Worm (Caenorhabditis elegans) whole organism, early embryonic: Measurements from ENCODE around the gene srh-184.

Source experiments
- B0310.2 ChIP-seq: sonication (generic microtip); optimal IDR thresholded peaks from 2 replicates; lab custom pipeline; 2016; ENCODE audit warnings: mild to moderate bottlenecking, missing genetic modification characterization, missing compliant biosample characterization
- F13C5.2 ChIP-seq: sonication (generic microtip); optimal IDR thresholded peaks from 2 replicates; lab custom pipeline; 2017; ENCODE audit warnings: mild to moderate bottlenecking, missing genetic modification characterization, inconsistent platforms, missing compliant biosample characterization
- aly-1 ChIP-seq: sonication (generic microtip); optimal IDR thresholded peaks from 2 replicates; lab custom pipeline; 2016; ENCODE audit warnings: missing genetic modification characterization, missing compliant biosample characterization
- ama-1 ChIP-seq: fragments of 150-350 bp; optimal IDR thresholded peaks from 2 replicates; lab custom pipeline; 2014
- flt-1 ChIP-seq: fragments of 200-800 bp; sonication (Bioruptor generic); IDR thresholded peaks from 2 replicates; pipeline ENCODE4 v1.3.6; 2022; ENCODE audit warnings: missing genetic modification characterization, missing compliant biosample characterization
- hmbx-1 ChIP-seq: sonication (generic microtip); optimal IDR thresholded peaks from 2 replicates; lab custom pipeline; 2016; ENCODE audit warnings: mild to moderate bottlenecking, missing genetic modification characterization, missing compliant biosample characterization
- hmg-4 ChIP-seq: fragments of 200-800 bp; sonication (Bioruptor generic); optimal IDR thresholded peaks from 2 replicates; lab custom pipeline; 2018; ENCODE audit warnings: mild to moderate bottlenecking, missing genetic modification characterization, missing compliant biosample characterization
- hnd-1 ChIP-seq: sonication (generic microtip); optimal IDR thresholded peaks from 2 replicates; lab custom pipeline; 2016; ENCODE audit warnings: missing genetic modification characterization, missing compliant biosample characterization
- pes-1 ChIP-seq: fragments of 200-800 bp; sonication (Bioruptor generic); IDR thresholded peaks from 2 replicates; pipeline ENCODE4 v1.3.6; 2022; ENCODE audit warnings: missing genetic modification reagents, missing genetic modification characterization, missing compliant biosample characterization
- sea-1 ChIP-seq: fragments of 200-800 bp; sonication (Bioruptor generic); conservative IDR thresholded peaks from 2 replicates; pipeline ENCODE4 v1.3.6; 2022; ENCODE audit warnings: missing genetic modification characterization, missing compliant biosample characterization
- tbx-37 ChIP-seq: fragments of 200-800 bp; sonication (Bioruptor generic); conservative IDR thresholded peaks from 2 replicates; pipeline ENCODE4 v1.3.6; 2022; ENCODE audit warnings: missing genetic modification reagents, missing genetic modification characterization, missing compliant biosample characterization
- tra-4 ChIP-seq: sonication (generic microtip); optimal IDR thresholded peaks from 2 replicates; lab custom pipeline; 2017; ENCODE audit warnings: missing genetic modification characterization, missing compliant biosample characterization

- TF ChIP-seq flt-1 (GFP tag; lab: Robert Waterston, UW), result no peak
- no peak for TF ChIP-seq tra-4
- TF ChIP-seq B0310.2 (tag; lab: Kevin White, UChicago), result no peak
- TF ChIP-seq sea-1 (GFP tag; lab: Robert Waterston, UW), result no peak
- no peak for TF ChIP-seq ama-1 (lab: Kevin White, UChicago)
- no peak for TF ChIP-seq hnd-1 (tag; lab: Kevin White, UChicago)
- TF ChIP-seq pes-1 (GFP tag; lab: Robert Waterston, UW), result no peak
- no peak for TF ChIP-seq aly-1 (tag; lab: Kevin White, UChicago)
- TF ChIP-seq F13C5.2 (tag; lab: Kevin White, UChicago), result no peak
- TF ChIP-seq hmbx-1 (tag; lab: Kevin White, UChicago), result no peak
- no peak for TF ChIP-seq tbx-37
- no peak for TF ChIP-seq hmg-4
Observed at ce11 chrV:10792775-10793174, 5.2 kb downstream of the srh-184 start, which contains the start of gene D1054.10.
